Worm (Caenorhabditis elegans): ENCODE measurements around the gene snx-17.

The snx-17 gene

DNA sequence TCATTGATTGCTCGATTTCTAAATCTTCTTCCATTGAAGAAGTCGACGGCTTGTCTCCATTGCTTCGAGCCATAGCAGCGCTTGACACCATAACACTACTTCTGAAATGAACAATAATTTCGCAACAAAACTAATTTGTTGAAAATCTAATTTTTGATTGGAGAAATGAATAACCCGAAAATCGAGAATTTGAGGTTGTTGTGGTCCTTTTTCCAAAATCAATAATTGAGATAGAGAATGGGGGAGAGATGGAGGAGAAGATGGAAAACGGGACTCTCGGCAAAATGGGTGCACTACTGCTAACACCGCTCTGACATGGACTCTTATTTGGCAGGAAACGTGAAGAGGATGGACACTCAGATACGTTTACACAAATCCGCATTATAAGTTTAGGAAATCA lies at the start of gene snx-17:
TSS of gene snx-17 (minus strand) at position 101 of the 400 bp plus-strand sequence.
- TF ChIP-seq nhr-28 (tag; optimal IDR thresholded peaks at IDR 0.05) (no peak), F26F4.8 (GFP tag; conservative IDR thresholded peaks at IDR 0.05) (no peak), zfp-3 (GFP tag; conservative IDR thresholded peaks at IDR 0.05) (no peak), spr-1 (tag; optimal IDR thresholded peaks at IDR 0.05) (no peak), ztf-11 (tag; optimal IDR thresholded peaks at IDR 0.05) (no peak), ceh-28 (tag; optimal IDR thresholded peaks at IDR 0.05) (no peak), ctbp-1 (GFP tag; IDR thresholded peaks at IDR 0.05) (no peak)

DNA sequence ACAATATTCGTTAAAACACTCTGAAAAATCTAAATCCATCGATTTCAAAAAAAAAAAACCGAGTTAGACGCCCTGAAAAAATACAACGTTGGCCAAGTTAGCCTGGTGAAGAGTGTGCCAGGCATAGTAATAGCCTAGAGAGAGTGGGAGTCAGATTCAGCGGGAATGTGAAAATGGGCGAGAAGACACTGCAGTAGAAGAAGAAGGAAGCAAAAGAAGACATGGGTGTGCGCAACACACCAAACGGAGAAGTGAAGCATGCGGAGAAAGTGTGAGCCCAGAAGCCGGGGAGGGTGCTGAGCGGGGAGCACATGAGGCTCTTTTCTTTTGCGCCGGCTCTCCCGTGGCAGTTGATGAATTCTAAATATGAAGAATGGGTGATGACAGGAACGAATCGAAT lies 49.1 kb upstream of the snx-17 start:
- TF ChIP-seq T20F7.1 (GFP tag; optimal IDR thresholded peaks at IDR 0.05) (no peak), attf-4 (tag; optimal IDR thresholded peaks at IDR 0.05) (no peak), nhr-25 (tag; optimal IDR thresholded peaks at IDR 0.05; ENCODE audit: borderline replicate concordance, insufficient read depth) (no peak), nhr-11 (tag; optimal IDR thresholded peaks at IDR 0.05) (peak; percentile 22), mxl-2 (GFP tag; conservative IDR thresholded peaks at IDR 0.05) (no peak), unc-39 (tag; optimal IDR thresholded peaks at IDR 0.05) (no peak), pha-4 (GFP tag; IDR thresholded peaks at IDR 0.05) (no peak), pha-4 (tag; optimal IDR thresholded peaks at IDR 0.05) (no peak), mes-2 (tag; optimal IDR thresholded peaks at IDR 0.05; ENCODE audit: poor library complexity, severe bottlenecking) (no peak), ctbp-1 (GFP tag; IDR thresholded peaks at IDR 0.05) (0 out of 2 replicates have a peak, but pooled peaks have one; percentile 11), F37D6.2 (tag; optimal IDR thresholded peaks at IDR 0.05) (peak; percentile 2), lim-7 (GFP tag; IDR thresholded peaks at IDR 0.05) (no peak), hlh-30 (tag; optimal IDR thresholded peaks at IDR 0.05; ENCODE audit: insufficient read depth) (peak; percentile 66), zfp-2 (tag; optimal IDR thresholded peaks at IDR 0.05) (no peak), hmg-1.1 (GFP tag; IDR thresholded peaks at IDR 0.05) (peak; percentile 59), ztf-7 (tag; optimal IDR thresholded peaks at IDR 0.05) (no peak), snpc-4 (tag; optimal IDR thresholded peaks at IDR 0.05) (no peak), unc-62 (GFP tag; optimal IDR thresholded peaks at IDR 0.05 in 1 of 2) (no peak), unc-62 (tag; optimal IDR thresholded peaks at IDR 0.05) (no peak), saeg-2 (GFP tag; IDR thresholded peaks at IDR 0.05) (no peak), nhr-48 (tag; optimal IDR thresholded peaks at IDR 0.05) (no peak), aha-1 (tag) (peak; percentile 94), mdl-1 (tag; optimal IDR thresholded peaks at IDR 0.05) (peak in 1 of 2 experiments; percentile 14), daf-19 (GFP tag; conservative IDR thresholded peaks at IDR 0.05) (no peak), tra-1 (GFP tag; IDR thresholded peaks at IDR 0.05) (no peak), lin-1 (GFP tag; IDR thresholded peaks at IDR 0.05) (no peak), lin-38 (GFP tag; IDR thresholded peaks at IDR 0.05) (no peak), ces-1 (GFP tag; optimal IDR thresholded peaks at IDR 0.05) (no peak), rbr-2 (tag; optimal IDR thresholded peaks at IDR 0.05) (peak; percentile 17), aly-2 (tag; optimal IDR thresholded peaks at IDR 0.05) (no peak), lin-15B (tag; optimal IDR thresholded peaks at IDR 0.05) (no peak), zfp-3 (GFP tag; conservative IDR thresholded peaks at IDR 0.05) (no peak)

DNA sequence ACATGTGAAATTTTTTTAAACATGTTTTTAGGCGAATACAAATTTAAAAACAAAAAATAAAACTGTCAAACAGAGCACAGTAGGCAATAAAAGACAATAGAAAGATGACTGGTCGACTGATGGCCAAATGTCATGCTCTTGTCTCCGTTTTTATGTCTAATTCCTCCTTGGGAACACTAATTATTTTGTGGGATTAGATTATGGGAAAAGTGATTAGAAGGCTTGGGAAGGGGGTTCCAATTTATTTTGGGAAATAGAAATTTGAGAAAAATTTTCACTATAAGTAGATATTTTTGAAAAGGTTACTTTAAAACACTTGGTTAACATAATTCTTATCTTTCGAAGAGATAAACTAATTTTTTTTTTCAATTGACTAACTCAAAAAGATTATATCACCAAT lies 48.7 kb upstream of the snx-17 start:
- TF ChIP-seq nhr-42 (GFP tag; IDR thresholded peaks at IDR 0.05) (no peak), nhr-237 (tag; optimal IDR thresholded peaks at IDR 0.05) (no peak), F37D6.2 (tag; optimal IDR thresholded peaks at IDR 0.05) (no peak), mdl-1 (tag; optimal IDR thresholded peaks at IDR 0.05) (no peak), zag-1 (tag; optimal IDR thresholded peaks at IDR 0.05) (no peak), saeg-2 (GFP tag; IDR thresholded peaks at IDR 0.05) (no peak), ceh-82 (tag; optimal IDR thresholded peaks at IDR 0.05) (no peak), ces-1 (GFP tag; optimal IDR thresholded peaks at IDR 0.05) (no peak), nhr-28 (tag; optimal IDR thresholded peaks at IDR 0.05) (no peak), D1046.2 (GFP tag; IDR thresholded peaks at IDR 0.05) (no peak), spr-3 (GFP tag; optimal IDR thresholded peaks at IDR 0.05) (no peak), lsy-2 (tag; optimal IDR thresholded peaks at IDR 0.05) (no peak), ztf-7 (tag; optimal IDR thresholded peaks at IDR 0.05) (no peak), cey-2 (tag; optimal IDR thresholded peaks at IDR 0.05; ENCODE audit: borderline replicate concordance, insufficient read depth) (no peak), ctbp-1 (GFP tag; IDR thresholded peaks at IDR 0.05) (no peak), lin-29 (GFP tag; IDR thresholded peaks at IDR 0.05) (no peak), mep-1 (tag; optimal IDR thresholded peaks at IDR 0.05) (no peak)
